Fruit fly (Drosophila melanogaster) whole organism, embryonic: ENCODE data around the gene CG6409.

Source experiments
- Adf1 ChIP-seq: fragments of 200-800 bp; sonication (Bioruptor generic); IDR thresholded peaks from 2 replicates; pipeline ENCODE4 v1.3.6; 2022; ENCODE audit warnings: missing biosample characterization, missing genetic modification characterization
- Antp ChIP-seq: fragments of 200-800 bp; sonication (Bioruptor generic); optimal IDR thresholded peaks from 3 replicates; lab custom pipeline; 2016; ENCODE audit warnings: missing biosample characterization, missing genetic modification characterization
- B-H2 ChIP-seq: fragments of 200-800 bp; sonication (Bioruptor generic); optimal IDR thresholded peaks from 2 replicates; lab custom pipeline; 2018; ENCODE audit warnings: missing biosample characterization, mild to moderate bottlenecking, missing genetic modification characterization
- BEAF-32 ChIP-seq: fragments of 200-800 bp; sonication (Bioruptor generic); optimal IDR thresholded peaks from 3 replicates; lab custom pipeline; 2017; ENCODE audit warnings: missing biosample characterization, missing genetic modification characterization, mild to moderate bottlenecking, moderate library complexity, missing genetic modification reagents
- CG10321 ChIP-seq: fragments of 200-800 bp; sonication (Bioruptor generic); IDR thresholded peaks from 2 replicates; pipeline ENCODE4 v1.3.6; 2022; ENCODE audit warnings: missing biosample characterization, missing genetic modification characterization
- CG12071 ChIP-seq: fragments of 200-800 bp; sonication (Bioruptor generic); optimal IDR thresholded peaks from 3 replicates; lab custom pipeline; 2018; ENCODE audit warnings: missing biosample characterization, mild to moderate bottlenecking, missing genetic modification characterization
- CG12219 ChIP-seq: fragments of 200-800 bp; sonication (Bioruptor generic); optimal IDR thresholded peaks from 3 replicates; lab custom pipeline; 2018; ENCODE audit warnings: missing biosample characterization, mild to moderate bottlenecking, missing genetic modification characterization
- CG13123 ChIP-seq: fragments of 200-800 bp; sonication (Bioruptor generic); optimal IDR thresholded peaks from 2 replicates; lab custom pipeline; 2016; ENCODE audit warnings: missing biosample characterization, missing genetic modification characterization
- CG14860 ChIP-seq: fragments of 200-800 bp; sonication (Bioruptor generic); IDR thresholded peaks from 3 replicates; pipeline ENCODE4 v1.3.6; 2022; ENCODE audit warnings: missing biosample characterization, missing genetic modification characterization; ENCODE audit not compliant: partially characterized antibody
- CG18599 ChIP-seq: fragments of 200-800 bp; sonication (Bioruptor generic); optimal IDR thresholded peaks from 3 replicates; lab custom pipeline; 2017; ENCODE audit warnings: missing biosample characterization, missing genetic modification characterization, mild to moderate bottlenecking, moderate library complexity, missing genetic modification reagents
- CG18619 ChIP-seq: fragments of 200-800 bp; sonication (Bioruptor generic); optimal IDR thresholded peaks from 3 replicates; lab custom pipeline; 2017; ENCODE audit warnings: missing biosample characterization, mild to moderate bottlenecking, missing genetic modification characterization
- CG32767 ChIP-seq: fragments of 200-800 bp; sonication (Bioruptor generic); IDR thresholded peaks from 2 replicates; pipeline ENCODE4 v1.3.6; 2022; ENCODE audit warnings: missing biosample characterization, missing genetic modification characterization
- CG3407 ChIP-seq: fragments of 200-800 bp; sonication (Bioruptor generic); optimal IDR thresholded peaks from 2 replicates; lab custom pipeline; 2018; ENCODE audit warnings: missing biosample characterization, mild to moderate bottlenecking, missing genetic modification characterization
- CG4282 ChIP-seq: fragments of 200-800 bp; sonication (Bioruptor generic); optimal IDR thresholded peaks from 2 replicates; lab custom pipeline; 2016; ENCODE audit warnings: missing biosample characterization, missing genetic modification characterization
- CG7271 ChIP-seq: fragments of 200-800 bp; sonication (Bioruptor generic); optimal IDR thresholded peaks from 2 replicates; lab custom pipeline; 2018; ENCODE audit warnings: missing biosample characterization, mild to moderate bottlenecking, missing genetic modification characterization, moderate library complexity
- CG7928 ChIP-seq: fragments of 200-800 bp; sonication (Bioruptor generic); optimal IDR thresholded peaks from 2 replicates; lab custom pipeline; 2017; ENCODE audit warnings: missing biosample characterization, mild to moderate bottlenecking, missing genetic modification characterization
- CG8924 ChIP-seq: fragments of 200-800 bp; optimal IDR thresholded peaks from 3 replicates; lab custom pipeline; 2019; ENCODE audit warnings: missing biosample characterization, mild to moderate bottlenecking, missing genetic modification characterization, moderate library complexity
- CG9727 ChIP-seq: fragments of 200-800 bp; sonication (Bioruptor generic); optimal IDR thresholded peaks from 3 replicates; lab custom pipeline; 2017; ENCODE audit warnings: missing biosample characterization, mild to moderate bottlenecking, missing genetic modification characterization
- CG9876 ChIP-seq: fragments of 200-800 bp; sonication (Bioruptor generic); optimal IDR thresholded peaks from 2 replicates; lab custom pipeline; 2016; ENCODE audit warnings: missing biosample characterization, missing genetic modification characterization
- CTCF ChIP-seq: fragments of 200-800 bp; sonication (Bioruptor generic); optimal IDR thresholded peaks from 2 replicates; lab custom pipeline; 2017; ENCODE audit warnings: missing biosample characterization, mild to moderate bottlenecking, missing genetic modification characterization, moderate library complexity
- CrebB ChIP-seq: fragments of 200-800 bp; sonication (Bioruptor generic); optimal IDR thresholded peaks from 3 replicates; lab custom pipeline; 2018; ENCODE audit warnings: missing biosample characterization, mild to moderate bottlenecking, missing genetic modification characterization
- Dbx ChIP-seq: fragments of 200-800 bp; sonication (Bioruptor generic); IDR thresholded peaks from 3 replicates; pipeline ENCODE4 v1.3.6; 2022; ENCODE audit warnings: missing biosample characterization, missing genetic modification characterization
- Deaf1 ChIP-seq: fragments of 200-800 bp; optimal IDR thresholded peaks from 3 replicates; lab custom pipeline; 2019; ENCODE audit warnings: missing biosample characterization, mild to moderate bottlenecking, missing genetic modification characterization, moderate library complexity
- Drgx ChIP-seq: fragments of 200-800 bp; sonication (Bioruptor generic); IDR thresholded peaks from 2 replicates; pipeline ENCODE4 v1.3.6; 2022; ENCODE audit warnings: missing biosample characterization, missing genetic modification characterization
- E2f1 ChIP-seq: fragments of 200-800 bp; sonication (Bioruptor generic); IDR thresholded peaks from 2 replicates; pipeline ENCODE4 v1.3.6; 2022; ENCODE audit warnings: missing biosample characterization, missing genetic modification characterization
- Ets97D ChIP-seq: fragments of 200-800 bp; sonication (Bioruptor generic); optimal IDR thresholded peaks from 3 replicates; lab custom pipeline; 2016; ENCODE audit warnings: missing biosample characterization, missing genetic modification characterization
- Gug ChIP-seq: fragments of 200-800 bp; sonication (Bioruptor generic); IDR thresholded peaks from 4 replicates; pipeline ENCODE4 v1.3.6; 2022; ENCODE audit warnings: missing biosample characterization, missing genetic modification characterization
- H2.0 ChIP-seq: fragments of 200-800 bp; sonication (Bioruptor generic); IDR thresholded peaks from 2 replicates; pipeline ENCODE4 v1.3.6; 2022; ENCODE audit warnings: missing biosample characterization, missing genetic modification characterization
- HLH3B ChIP-seq: fragments of 200-800 bp; sonication (Bioruptor generic); IDR thresholded peaks from 2 replicates; pipeline ENCODE4 v1.3.6; 2022; ENCODE audit warnings: missing biosample characterization, missing genetic modification characterization
- Hmr ChIP-seq: fragments of 200-800 bp; sonication (Bioruptor generic); optimal IDR thresholded peaks from 3 replicates; lab custom pipeline; 2017; ENCODE audit warnings: mild to moderate bottlenecking, missing biosample characterization, missing genetic modification reagents, missing genetic modification characterization
- Kr ChIP-seq: fragments of 200-800 bp; sonication (Bioruptor generic); optimal IDR thresholded peaks from 2 replicates; lab custom pipeline; 2017; ENCODE audit warnings: missing biosample characterization, mild to moderate bottlenecking, missing genetic modification characterization
- Lpt ChIP-seq: fragments of >200 bp; optimal IDR thresholded peaks from 2 replicates; lab custom pipeline; 2018; ENCODE audit warnings: missing biosample characterization, missing genetic modification characterization
- MBD-R2 ChIP-seq: fragments of 200-800 bp; sonication (Bioruptor generic); IDR thresholded peaks from 2 replicates; pipeline ENCODE4 v1.3.6; 2022; ENCODE audit warnings: missing biosample characterization, missing genetic modification characterization
- Nf-YB ChIP-seq: fragments of 200-800 bp; sonication (Bioruptor generic); optimal IDR thresholded peaks from 3 replicates; lab custom pipeline; 2019; ENCODE audit warnings: missing biosample characterization, mild to moderate bottlenecking, missing genetic modification characterization, moderate library complexity
- Six4 ChIP-seq: fragments of 200-800 bp; sonication (Bioruptor generic); optimal IDR thresholded peaks from 2 replicates; lab custom pipeline; 2016; ENCODE audit warnings: missing biosample characterization, missing genetic modification characterization
- bigmax ChIP-seq: fragments of 200-800 bp; sonication (Bioruptor generic); optimal IDR thresholded peaks from 2 replicates; lab custom pipeline; 2018; ENCODE audit warnings: missing biosample characterization, mild to moderate bottlenecking, missing genetic modification characterization
- bowl ChIP-seq: fragments of 200-800 bp; sonication (Bioruptor generic); IDR thresholded peaks from 2 replicates; pipeline ENCODE4 v1.3.6; 2022; ENCODE audit warnings: missing biosample characterization, missing genetic modification characterization
- chif ChIP-seq, 2 experiments: fragments of 200-800 bp; sonication (Bioruptor generic); optimal IDR thresholded peaks; 3 replicates each; lab custom pipeline; 2016; ENCODE audit warnings: missing biosample characterization in 2 of 2, missing genetic modification characterization in 2 of 2
- chinmo ChIP-seq: fragments of 200-800 bp; sonication (Bioruptor generic); IDR thresholded peaks from 4 replicates; pipeline ENCODE4 v1.3.6; 2022; ENCODE audit warnings: missing biosample characterization, missing genetic modification characterization; ENCODE audit not compliant: partially characterized antibody
- dati ChIP-seq: fragments of 200-800 bp; sonication (Bioruptor generic); IDR thresholded peaks from 2 replicates; pipeline ENCODE4 v1.3.6; 2022; ENCODE audit warnings: missing biosample characterization, missing genetic modification characterization
- fd3F ChIP-seq: fragments of 200-800 bp; sonication (Bioruptor generic); optimal IDR thresholded peaks from 2 replicates; lab custom pipeline; 2018; ENCODE audit warnings: missing biosample characterization, mild to moderate bottlenecking, missing genetic modification characterization, moderate library complexity
- gem ChIP-seq: fragments of 200-800 bp; sonication (Bioruptor generic); optimal IDR thresholded peaks from 2 replicates; lab custom pipeline; 2019; ENCODE audit warnings: missing biosample characterization, mild to moderate bottlenecking, missing genetic modification characterization, moderate library complexity
- lilli ChIP-seq: fragments of 200-800 bp; sonication (Bioruptor generic); optimal IDR thresholded peaks from 3 replicates; lab custom pipeline; 2016; ENCODE audit warnings: missing biosample characterization, missing genetic modification characterization
- pita ChIP-seq: fragments of 200-800 bp; sonication (Bioruptor generic); optimal IDR thresholded peaks from 2 replicates; lab custom pipeline; 2017; ENCODE audit warnings: missing biosample characterization, mild to moderate bottlenecking, missing genetic modification characterization
- so ChIP-seq: fragments of 200-800 bp; sonication (Bioruptor generic); IDR thresholded peaks from 3 replicates; pipeline ENCODE4 v1.3.6; 2022; ENCODE audit warnings: missing biosample characterization, missing genetic modification characterization
- stwl ChIP-seq: fragments of 200-800 bp; sonication (Bioruptor generic); optimal IDR thresholded peaks from 3 replicates; lab custom pipeline; 2018; ENCODE audit warnings: missing biosample characterization, mild to moderate bottlenecking, missing genetic modification characterization, moderate library complexity
- sug ChIP-seq: fragments of 200-800 bp; optimal IDR thresholded peaks from 2 replicates; lab custom pipeline; 2019; ENCODE audit warnings: missing biosample characterization, mild to moderate bottlenecking, missing genetic modification characterization, moderate library complexity
- trem ChIP-seq: fragments of 200-800 bp; optimal IDR thresholded peaks from 3 replicates; lab custom pipeline; 2019; ENCODE audit warnings: missing biosample characterization, mild to moderate bottlenecking, missing genetic modification characterization, moderate library complexity
- tx ChIP-seq: fragments of 200-800 bp; sonication (Bioruptor generic); optimal IDR thresholded peaks from 2 replicates; lab custom pipeline; 2016; ENCODE audit warnings: missing biosample characterization, missing genetic modification characterization
- yki ChIP-seq: fragments of >200 bp; optimal IDR thresholded peaks from 3 replicates; lab custom pipeline; 2018
- zen2 ChIP-seq: fragments of 200-800 bp; sonication (Bioruptor generic); IDR thresholded peaks from 3 replicates; pipeline ENCODE4 v1.3.6; 2022; ENCODE audit warnings: missing biosample characterization, missing genetic modification characterization; ENCODE audit not compliant: partially characterized antibody

CG6409 gene

DNA sequence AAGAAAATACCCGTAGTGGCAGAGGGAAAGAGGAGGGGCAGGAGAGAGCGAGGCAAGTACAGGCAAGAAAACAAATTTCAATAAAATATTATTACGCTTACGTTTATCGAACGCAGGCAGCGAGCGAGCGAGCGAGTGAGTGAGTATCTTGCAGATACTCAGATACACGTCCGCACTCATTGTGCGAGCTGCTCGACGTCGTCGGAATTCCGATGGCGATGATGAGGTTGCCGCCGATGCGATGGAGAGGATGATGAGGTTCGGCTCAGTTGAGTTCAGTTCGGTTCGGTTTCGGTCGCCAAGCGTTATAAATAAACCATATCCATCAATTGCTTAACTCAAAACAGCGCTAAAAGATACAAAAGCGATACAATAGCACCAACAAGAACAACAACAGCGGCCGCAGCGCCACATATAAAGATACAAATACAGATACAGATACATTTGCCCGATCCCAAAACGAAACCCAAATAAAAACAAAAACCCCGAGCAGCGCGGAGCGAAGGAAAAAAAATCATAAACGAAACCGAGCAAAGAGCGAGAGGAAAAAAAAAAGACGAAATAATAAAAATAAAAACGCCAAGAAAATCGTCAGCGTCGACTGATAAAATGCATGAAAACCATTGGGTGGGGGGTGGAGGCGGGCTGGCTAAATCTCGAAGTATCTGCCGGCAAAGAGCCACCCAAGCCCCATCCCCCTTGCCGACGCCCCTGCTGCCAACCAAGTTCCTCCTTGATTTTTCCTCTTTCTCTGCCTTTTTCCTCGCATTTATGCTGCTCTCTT is 29.6 kb downstream of the CG6409 start (continued):
- TF ChIP-seq sug (tag; lab: Kevin White, UChicago) (peak; percentile 13), CG3407 (GFP tag; lab: Kevin White, UChicago) (peak; percentile 1), BEAF-32 (GFP tag; lab: Kevin White, UChicago) (no peak), CrebB (tag; lab: Kevin White, UChicago) (no peak), Hmr (peak; percentile 14), CG7271 (tag; lab: Kevin White, UChicago) (no peak), CG13123 (GFP tag; lab: Kevin White, UChicago) (no peak), pita (GFP tag; lab: Kevin White, UChicago) (no peak), Deaf1 (tag; lab: Kevin White, UChicago) (peak; percentile 94), Dbx (GFP tag; lab: Robert Waterston, UW) (no peak), yki (lab: Kevin White, UChicago) (no peak), H2.0 (no peak), bowl (GFP tag; lab: Robert Waterston, UW) (no peak), CG10321 (no peak), CTCF (GFP tag; lab: Kevin White, UChicago) (no peak), CG18619 (GFP tag; lab: Kevin White, UChicago) (peak; percentile 23), stwl (tag; lab: Kevin White, UChicago) (no peak), Kr (GFP tag; lab: Kevin White, UChicago) (peak; percentile 21), dati (GFP tag; lab: Robert Waterston, UW) (no peak), CG32767 (GFP tag; lab: Robert Waterston, UW) (peak; percentile 33; the same call in 1 of the 2 replicates), so (GFP tag; lab: Robert Waterston, UW) (peak; percentile 25; the same call in 1 of the 3 replicates), bigmax (GFP tag; lab: Kevin White, UChicago) (no peak), CG18599 (GFP tag; lab: Kevin White, UChicago) (no peak), Drgx (peak; percentile 95), E2f1 (GFP tag; lab: Robert Waterston, UW) (no peak), lilli (GFP tag; lab: Kevin White, UChicago) (no peak), chinmo (GFP tag; lab: Robert Waterston, UW) (peak; percentile 90; the same call in 3 of the 4 replicates), zen2 (GFP tag; lab: Robert Waterston, UW) (no peak), Six4 (no peak), chif (GFP tag; optimal IDR thresholded peaks at IDR 0.05; lab: Kevin White, UChicago) (no peak), CG9876 (GFP tag; lab: Kevin White, UChicago) (no peak), CG12071 (GFP tag; lab: Kevin White, UChicago) (no peak), Lpt (GFP tag; lab: Kevin White, UChicago) (no peak), CG4282 (GFP tag; lab: Kevin White, UChicago) (no peak), HLH3B (no peak), CG8924 (tag; lab: Kevin White, UChicago) (no peak), CG14860 (GFP tag; lab: Robert Waterston, UW) (no peak), B-H2 (GFP tag; lab: Kevin White, UChicago) (peak; percentile 18), CG7928 (no peak), tx (GFP tag; lab: Kevin White, UChicago) (no peak), Adf1 (GFP tag; lab: Robert Waterston, UW) (peak; percentile 60; the same call in 1 of the 2 replicates), Gug (peak; percentile 34; the same call in 2 of the 4 replicates), trem (no peak), CG9727 (GFP tag; lab: Kevin White, UChicago) (peak; percentile 6), Ets97D (GFP tag; lab: Kevin White, UChicago) (no peak), fd3F (no peak), Nf-YB (GFP tag; lab: Kevin White, UChicago) (no peak), CG12219 (GFP tag; lab: Kevin White, UChicago) (no peak), gem (tag; lab: Kevin White, UChicago) (peak; percentile 24), MBD-R2 (no peak; the same call in 1 of the 2 replicates), Antp (no peak)
